Worm (Caenorhabditis elegans): ENCODE data around the gene Y32G9A.3.

Gene Y32G9A.3

DNA sequence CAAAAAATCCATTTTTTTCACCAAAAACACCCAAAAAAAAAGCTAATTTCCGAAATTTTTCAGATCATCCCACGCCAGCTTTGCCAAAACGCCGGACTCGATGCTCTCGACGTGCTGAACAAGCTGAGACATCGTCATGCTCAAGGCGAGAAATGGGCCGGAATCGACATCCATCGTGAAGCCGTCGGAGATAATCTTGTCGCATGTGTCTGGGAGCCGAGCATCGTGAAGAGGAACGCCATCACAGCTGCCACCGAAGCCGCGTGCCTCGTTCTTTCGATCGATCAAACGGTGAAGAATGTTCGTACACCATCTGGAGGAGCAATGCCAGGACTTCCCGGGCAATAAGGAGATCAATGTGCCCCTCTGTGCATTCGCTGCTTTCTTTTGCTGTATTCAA is 36.4 kb upstream of the Y32G9A.3 start:
- no peak for TF ChIP-seq sup-37 (GFP tag; optimal IDR thresholded peaks at IDR 0.05)
- TF ChIP-seq lin-35 (GFP tag; optimal IDR thresholded peaks at IDR 0.05): no peak
- no peak for TF ChIP-seq mdl-1 (tag; optimal IDR thresholded peaks at IDR 0.05)
- TF ChIP-seq ama-1 (optimal IDR thresholded peaks at IDR 0.05): no peak
- no peak for TF ChIP-seq F16B12.6 (tag; optimal IDR thresholded peaks at IDR 0.05)
- TF ChIP-seq nhr-20 (tag; optimal IDR thresholded peaks at IDR 0.05): no peak
- no peak for TF ChIP-seq aha-1 (tag; optimal IDR thresholded peaks at IDR 0.05)
- no peak for TF ChIP-seq pag-3 (tag; optimal IDR thresholded peaks at IDR 0.05; ENCODE audit: borderline replicate concordance, insufficient read depth)
- TF ChIP-seq snu-23 (GFP tag; optimal IDR thresholded peaks at IDR 0.05): no peak
- TF ChIP-seq ceh-63 (GFP tag; optimal IDR thresholded peaks at IDR 0.05): no peak

DNA sequence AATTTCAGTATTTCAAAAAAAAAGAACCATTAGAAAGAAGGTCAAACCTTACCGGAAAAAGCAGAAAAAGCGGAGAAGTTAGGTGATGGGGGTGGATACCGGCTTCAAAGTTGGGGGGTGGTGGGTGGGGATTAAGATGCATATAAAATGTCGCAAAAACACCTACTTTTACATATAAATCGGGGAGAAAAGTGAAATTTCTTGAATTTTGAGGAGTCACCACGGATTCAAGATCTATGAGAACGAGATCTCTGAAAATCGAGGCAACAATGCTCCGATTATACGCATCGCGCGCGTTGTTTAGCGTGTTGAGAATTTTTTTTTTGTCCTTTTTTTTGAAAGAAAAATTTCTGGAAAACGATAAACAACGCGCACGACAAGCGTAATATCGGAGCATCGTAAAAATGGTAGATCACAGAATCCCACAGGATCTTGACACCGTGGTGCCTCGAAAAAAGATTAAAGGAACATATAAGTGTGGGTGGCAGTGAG is 35.7 kb upstream of the Y32G9A.3 start:
- TF ChIP-seq irx-1 (tag; optimal IDR thresholded peaks at IDR 0.05) (peak; percentile 27), jun-1 (tag; optimal IDR thresholded peaks at IDR 0.05) (no peak), dsc-1 (tag; optimal IDR thresholded peaks at IDR 0.05) (peak; percentile 34), aly-2 (tag; optimal IDR thresholded peaks at IDR 0.05) (peak; percentile 84), ceh-88 (GFP tag; IDR thresholded peaks at IDR 0.05) (no peak), mab-9 (GFP tag; IDR thresholded peaks at IDR 0.05) (no peak), tbx-2 (tag; optimal IDR thresholded peaks at IDR 0.05) (no peak), nhr-85 (tag) (peak; percentile 71), sptf-1 (tag; optimal IDR thresholded peaks at IDR 0.05) (no peak), rnt-1 (tag; optimal IDR thresholded peaks at IDR 0.05) (peak; percentile 32), ama-1 (optimal IDR thresholded peaks at IDR 0.05) (peak; percentile 46), lin-15B (tag; optimal IDR thresholded peaks at IDR 0.05) (no peak), C34B4.2 (tag; optimal IDR thresholded peaks at IDR 0.05) (no peak), nhr-47 (tag; optimal IDR thresholded peaks at IDR 0.05) (peak; percentile 48), skn-1 (tag; optimal IDR thresholded peaks at IDR 0.05) (no peak), F16B12.6 (tag; optimal IDR thresholded peaks at IDR 0.05) (no peak), lin-14 (GFP tag; optimal IDR thresholded peaks at IDR 0.05) (no peak), nhr-11 (tag; optimal IDR thresholded peaks at IDR 0.05) (no peak), ceh-90 (tag; optimal IDR thresholded peaks at IDR 0.05) (no peak), ets-5 (GFP tag; IDR thresholded peaks at IDR 0.05) (no peak), hlh-4 (tag; optimal IDR thresholded peaks at IDR 0.05) (no peak), fkh-10 (GFP tag; optimal IDR thresholded peaks at IDR 0.05) (no peak), nhr-12 (tag; optimal IDR thresholded peaks at IDR 0.05) (no peak), pax-3 (tag; optimal IDR thresholded peaks at IDR 0.05) (peak; percentile 59), efl-1 (optimal IDR thresholded peaks at IDR 0.05) (peak; percentile 27 to 35), efl-1 (GFP tag; optimal IDR thresholded peaks at IDR 0.05 in 1 of 2) (peak in 1 of 2 experiments; percentile 22), nhr-71 (tag; optimal IDR thresholded peaks at IDR 0.05) (peak; percentile 37), mep-1 (tag; optimal IDR thresholded peaks at IDR 0.05) (no peak), lin-35 (GFP tag; optimal IDR thresholded peaks at IDR 0.05) (peak in 1 of 2 experiments; percentile 28), nhr-90 (tag; optimal IDR thresholded peaks at IDR 0.05; ENCODE audit: poor library complexity) (peak; percentile 17), ztf-11 (tag; optimal IDR thresholded peaks at IDR 0.05) (peak in 1 of 2 experiments; percentile 11), ztf-4 (tag; optimal IDR thresholded peaks at IDR 0.05) (peak; percentile 65), elt-2 (tag; optimal IDR thresholded peaks at IDR 0.05) (peak; percentile 16)

DNA sequence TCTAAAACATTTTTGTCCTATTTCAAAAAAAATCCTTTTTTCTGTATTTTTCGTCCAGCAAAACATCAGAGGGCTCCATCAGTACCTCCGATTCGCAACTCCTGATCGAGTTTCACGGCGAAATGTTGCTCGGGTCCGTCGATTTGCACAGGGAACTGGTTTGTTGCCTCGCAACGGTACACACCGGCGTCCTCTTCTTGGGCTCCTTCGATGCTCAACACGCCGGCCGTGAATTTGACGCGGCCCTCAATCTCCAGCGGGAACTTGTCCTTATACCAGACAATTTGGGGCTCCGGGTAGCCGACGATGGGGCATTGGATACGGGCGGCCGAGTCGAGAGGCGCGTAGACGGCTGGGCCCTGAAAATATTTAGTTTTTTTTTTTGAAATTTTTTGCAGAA is 33.2 kb upstream of the Y32G9A.3 start:
- no peak for TF ChIP-seq hlh-4 (tag; optimal IDR thresholded peaks at IDR 0.05)
- TF ChIP-seq ztf-11 (tag; optimal IDR thresholded peaks at IDR 0.05): no peak
- TF ChIP-seq pqm-1 (tag; optimal IDR thresholded peaks at IDR 0.05): no peak
- TF ChIP-seq lin-15B (tag; optimal IDR thresholded peaks at IDR 0.05): no peak
- no peak for TF ChIP-seq nhr-71 (tag; optimal IDR thresholded peaks at IDR 0.05)
- TF ChIP-seq ztf-4 (tag; optimal IDR thresholded peaks at IDR 0.05): no peak
- no peak for TF ChIP-seq unc-98 (GFP tag; IDR thresholded peaks at IDR 0.05)
- TF ChIP-seq xbp-1 (tag; optimal IDR thresholded peaks at IDR 0.05): no peak
- TF ChIP-seq snpc-4 (tag; optimal IDR thresholded peaks at IDR 0.05): no peak
- no peak for TF ChIP-seq elt-3 (tag; optimal IDR thresholded peaks at IDR 0.05)
- no peak for TF ChIP-seq alr-1 (tag; optimal IDR thresholded peaks at IDR 0.05; ENCODE audit: borderline replicate concordance)
- no peak for TF ChIP-seq lsy-2 (tag; optimal IDR thresholded peaks at IDR 0.05)
- TF ChIP-seq lir-3 (tag; optimal IDR thresholded peaks at IDR 0.05; ENCODE audit: poor library complexity): no peak
- TF ChIP-seq F16B12.6 (tag; optimal IDR thresholded peaks at IDR 0.05): no peak
- no peak for TF ChIP-seq elt-2 (tag; optimal IDR thresholded peaks at IDR 0.05)
- no peak for TF ChIP-seq mdl-1 (tag; optimal IDR thresholded peaks at IDR 0.05)
- TF ChIP-seq nhr-237 (tag; optimal IDR thresholded peaks at IDR 0.05): no peak
- no peak for TF ChIP-seq hpl-2 (GFP tag; optimal IDR thresholded peaks at IDR 0.05)
- TF ChIP-seq egl-13 (tag; optimal IDR thresholded peaks at IDR 0.05): no peak

Measured in whole organism, L1 larva.